Fruit fly (Drosophila melanogaster) S2 (cell line): ENCODE results near the gene CG15014.

Source experiments
- CG8478 ChIP-seq: fragments of >200 bp; optimal IDR thresholded peaks from 2 replicates; lab custom pipeline; 2018
- CTCF ChIP-seq, 2 experiments: fragments of >200 bp; optimal IDR thresholded peaks; 2 replicates each; lab custom pipeline; 2018

- TF ChIP-seq CG8478 (lab: Kevin White, UChicago) (no peak), CTCF (optimal IDR thresholded peaks at IDR 0.05; lab: Kevin White, UChicago) (no peak)
Measured at dm6 chr3L:4296760-4297159, 25.3 kb downstream of the CG15014 start.
